Worm (Caenorhabditis elegans) whole organism, L2 larva: ENCODE measurements around the gene set-30.

Experiments
- aly-2 ChIP-seq: fragments of 150-350 bp; optimal IDR thresholded peaks from 2 replicates; lab custom pipeline; 2014; ENCODE audit warnings: missing biosample characterization, missing genetic modification characterization
- crh-2 ChIP-seq: sonication (generic microtip); optimal IDR thresholded peaks from 2 replicates; lab custom pipeline; 2017; ENCODE audit warnings: missing biosample characterization, missing genetic modification characterization
- dmd-4 ChIP-seq: sonication (generic microtip); optimal IDR thresholded peaks from 2 replicates; lab custom pipeline; 2017; ENCODE audit warnings: missing biosample characterization, missing genetic modification characterization
- egl-27 ChIP-seq: sonication (generic microtip); optimal IDR thresholded peaks from 3 replicates; lab custom pipeline; 2017; ENCODE audit warnings: missing biosample characterization, missing genetic modification reagents, missing genetic modification characterization
- lin-11 ChIP-seq: fragments of 150-350 bp; sonication (generic microtip); optimal IDR thresholded peaks from 2 replicates; lab custom pipeline; 2014; ENCODE audit warnings: missing biosample characterization, missing genetic modification characterization, inconsistent platforms, mixed read lengths
- lin-13 ChIP-seq: fragments of 150-350 bp; optimal IDR thresholded peaks from 2 replicates; lab custom pipeline; 2014; ENCODE audit warnings: missing biosample characterization, missing genetic modification reagents, missing genetic modification characterization
- nhr-77 ChIP-seq: fragments of 150-350 bp; optimal IDR thresholded peaks from 2 replicates; lab custom pipeline; 2014; ENCODE audit warnings: missing biosample characterization, missing genetic modification characterization
- sem-4 ChIP-seq: fragments of 150-350 bp; optimal IDR thresholded peaks from 2 replicates; lab custom pipeline; 2014; ENCODE audit warnings: missing biosample characterization, missing genetic modification reagents, missing genetic modification characterization
- skn-1 ChIP-seq: sonication (generic microtip); optimal IDR thresholded peaks from 2 replicates; lab custom pipeline; 2017; ENCODE audit warnings: missing biosample characterization, missing genetic modification characterization
- unc-62 ChIP-seq: fragments of 150-350 bp; optimal IDR thresholded peaks from 2 replicates; lab custom pipeline; 2014; ENCODE audit warnings: missing biosample characterization, missing genetic modification reagents, missing genetic modification characterization
- ztf-11 ChIP-seq: sonication (generic microtip); optimal IDR thresholded peaks from 2 replicates; lab custom pipeline; 2017; ENCODE audit warnings: missing biosample characterization, missing genetic modification characterization

DNA sequence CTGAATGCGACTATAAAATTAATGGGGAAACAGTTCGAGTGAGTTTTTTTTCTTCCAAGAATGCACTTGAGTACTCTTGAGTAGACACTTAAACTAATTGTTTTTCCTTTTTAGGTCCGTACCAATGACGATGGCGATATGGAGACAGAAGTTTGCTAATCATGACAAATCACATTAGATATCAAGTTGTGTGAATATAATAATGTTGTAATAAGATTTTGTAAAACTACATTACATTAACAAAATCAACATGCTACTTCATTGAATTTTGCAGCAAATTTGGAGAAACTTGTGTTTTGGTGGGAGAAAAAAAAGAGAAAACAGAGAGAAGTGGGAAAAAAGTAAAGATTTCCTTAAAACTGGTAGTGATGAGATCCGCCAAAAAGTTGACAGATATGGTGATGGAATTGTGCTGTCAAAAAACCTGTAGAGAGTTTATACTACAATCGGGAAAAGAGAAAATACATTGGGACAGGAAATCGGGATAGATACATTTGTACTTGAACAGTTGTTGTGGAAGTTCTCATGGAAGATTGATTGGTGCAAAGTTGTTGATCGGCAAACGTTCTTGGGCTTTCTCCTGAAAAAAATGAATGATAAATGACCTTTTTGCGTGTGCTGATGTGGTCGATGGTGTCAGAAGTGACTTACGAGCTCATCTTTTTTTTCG is 29.0 kb downstream of the set-30 start:
- TF ChIP-seq ztf-11 (tag; lab: Kevin White, UChicago) (no peak), lin-11 (no peak), skn-1 (no peak), unc-62 (GFP tag; lab: Kevin White, UChicago) (no peak), lin-13 (GFP tag; lab: Kevin White, UChicago) (no peak), egl-27 (tag; lab: Kevin White, UChicago) (no peak), aly-2 (no peak), crh-2 (tag; lab: Kevin White, UChicago) (no peak), nhr-77 (tag; lab: Kevin White, UChicago) (no peak), dmd-4 (tag; lab: Kevin White, UChicago) (no peak), sem-4 (no peak)
